Fruit fly (Drosophila melanogaster): ENCODE results near the gene CG6059.

dm6 chr3R:27160858-27161257 is 36.4 kb upstream of the CG6059 start, which contains the start of gene CG5909:
- no peak for TF ChIP-seq CTCF (optimal IDR thresholded peaks at IDR 0.05)
- no peak for TF ChIP-seq CG8478 (optimal IDR thresholded peaks at IDR 0.05)

Measured in S2 (cell line).